Fruit fly (Drosophila melanogaster) Kc167 (cell line): ENCODE results near the gene Ndae1.

Experiments
- Myc ChIP-seq: fragments of >200 bp; optimal IDR thresholded peaks from 2 replicates; lab custom pipeline; 2017; ENCODE audit warnings: missing external identifiers
- Sin3A ChIP-seq: fragments of >200 bp; optimal IDR thresholded peaks from 2 replicates; lab custom pipeline; 2018; ENCODE audit warnings: missing external identifiers
- h ChIP-seq: fragments of >200 bp; optimal IDR thresholded peaks from 3 replicates; lab custom pipeline; 2018; ENCODE audit warnings: missing external identifiers
- insv ChIP-seq: fragments of >200 bp; optimal IDR thresholded peaks from 3 replicates; lab custom pipeline; 2018; ENCODE audit warnings: missing external identifiers
- psq ChIP-seq: fragments of >200 bp; optimal IDR thresholded peaks from 2 replicates; lab custom pipeline; 2017; ENCODE audit warnings: missing external identifiers
- ttk ChIP-seq: sonication (Bioruptor generic); optimal IDR thresholded peaks from 2 replicates; lab custom pipeline; 2017; ENCODE audit warnings: missing external identifiers

Ndae1 gene

dm6 chr2L:7203411-7204171 lies 45.6 kb downstream of the Ndae1 start:
- no peak for TF ChIP-seq psq
- no peak for TF ChIP-seq h (lab: Kevin White, UChicago)
- TF ChIP-seq insv (lab: Kevin White, UChicago) = no peak
- TF ChIP-seq ttk (lab: Kevin White, UChicago) = no peak
- no peak for TF ChIP-seq Sin3A (lab: Kevin White, UChicago)
- TF ChIP-seq Myc (lab: Kevin White, UChicago) = no peak

- no peak for TF ChIP-seq h (lab: Kevin White, UChicago)
- TF ChIP-seq Sin3A (lab: Kevin White, UChicago) = no peak
- no peak for TF ChIP-seq psq
- no peak for TF ChIP-seq ttk (lab: Kevin White, UChicago)
- TF ChIP-seq insv (lab: Kevin White, UChicago) = no peak
- no peak for TF ChIP-seq Myc (lab: Kevin White, UChicago)
These were observed 49.0 kb downstream of the Ndae1 start for dm6 chr2L:7200168-7200567.

dm6 chr2L:7199635-7200110 lies 49.5 kb downstream of the Ndae1 start:
- no peak for TF ChIP-seq insv (lab: Kevin White, UChicago)
- no peak for TF ChIP-seq Sin3A (lab: Kevin White, UChicago)
- no peak for TF ChIP-seq ttk (lab: Kevin White, UChicago)
- no peak for TF ChIP-seq h (lab: Kevin White, UChicago)
- TF ChIP-seq Myc (lab: Kevin White, UChicago) = no peak
- TF ChIP-seq psq = no peak

dm6 chr2L:7198618-7199017 lies 50.5 kb downstream of the Ndae1 start:
- TF ChIP-seq ttk (lab: Kevin White, UChicago) (no peak), insv (lab: Kevin White, UChicago) (no peak), Myc (lab: Kevin White, UChicago) (no peak), Sin3A (lab: Kevin White, UChicago) (no peak), h (lab: Kevin White, UChicago) (no peak), psq (no peak)

dm6 chr2L:7194351-7195037 lies 54.6 kb downstream of the Ndae1 start, which contains the start of gene CG4497:
Gene CG4497 (minus strand): TSS chr2L:7194588.
- TF ChIP-seq h (lab: Kevin White, UChicago) (no peak), Sin3A (lab: Kevin White, UChicago) (no peak), Myc (lab: Kevin White, UChicago) (no peak), ttk (lab: Kevin White, UChicago) (no peak), insv (lab: Kevin White, UChicago) (no peak), psq (no peak)

- TF ChIP-seq Myc (lab: Kevin White, UChicago) (no peak), h (lab: Kevin White, UChicago) (no peak)
These were observed 59.5 kb downstream of the Ndae1 start, which contains the start of gene CG4496 for dm6 chr2L:7189674-7190073. Gene CG4496 (minus strand): TSS chr2L:7190010.

dm6 chr2L:7188530-7188996 lies 60.6 kb downstream of the Ndae1 start:
- no peak for TF ChIP-seq h (lab: Kevin White, UChicago)
- no peak for TF ChIP-seq insv (lab: Kevin White, UChicago)
- TF ChIP-seq Sin3A (lab: Kevin White, UChicago) = no peak
- TF ChIP-seq psq = no peak

dm6 chr2L:7187920-7188529 lies 61.1 kb downstream of the Ndae1 start:
- TF ChIP-seq Myc (lab: Kevin White, UChicago) (no peak), insv (lab: Kevin White, UChicago) (no peak), h (lab: Kevin White, UChicago) (no peak), ttk (lab: Kevin White, UChicago) (no peak), Sin3A (lab: Kevin White, UChicago) (no peak), psq (no peak)

dm6 chr2L:7181978-7182392 lies 67.2 kb downstream of the Ndae1 start, which contains the start of gene MICU1:
Gene MICU1 (plus strand): TSS chr2L:7182234.
- TF ChIP-seq Sin3A (lab: Kevin White, UChicago) (no peak), Myc (lab: Kevin White, UChicago) (no peak), h (lab: Kevin White, UChicago) (no peak), insv (lab: Kevin White, UChicago) (no peak), psq (no peak), ttk (lab: Kevin White, UChicago) (no peak)

dm6 chr2L:7179276-7179675 lies 69.9 kb downstream of the Ndae1 start:
- TF ChIP-seq ttk (lab: Kevin White, UChicago) (no peak), Myc (lab: Kevin White, UChicago) (no peak), psq (no peak), h (lab: Kevin White, UChicago) (no peak), insv (lab: Kevin White, UChicago) (no peak), Sin3A (lab: Kevin White, UChicago) (no peak)

- TF ChIP-seq ttk (lab: Kevin White, UChicago) = no peak
- no peak for TF ChIP-seq insv (lab: Kevin White, UChicago)
- no peak for TF ChIP-seq psq
- no peak for TF ChIP-seq h (lab: Kevin White, UChicago)
- TF ChIP-seq Sin3A (lab: Kevin White, UChicago) = no peak
- TF ChIP-seq Myc (lab: Kevin White, UChicago) = no peak
These were observed 73.4 kb downstream of the Ndae1 start for dm6 chr2L:7175786-7176185.
